Worm (Caenorhabditis elegans) whole organism, L4 larva: ENCODE data around the gene R09E10.8.

Experiments
- D1046.2 ChIP-seq: fragments of 200-800 bp; sonication (Bioruptor generic); IDR thresholded peaks from 2 replicates; pipeline ENCODE4 v1.3.6; 2022; ENCODE audit warnings: missing genetic modification characterization, missing compliant biosample characterization
- F44E2.7 ChIP-seq: fragments of 200-800 bp; sonication (Bioruptor generic); IDR thresholded peaks from 2 replicates; pipeline ENCODE4 v2.1.2; 2022; ENCODE audit warnings: missing genetic modification characterization, missing compliant biosample characterization
- F49E8.2 ChIP-seq: sonication (generic microtip); optimal IDR thresholded peaks from 2 replicates; lab custom pipeline; 2016; ENCODE audit warnings: missing compliant biosample characterization, mild to moderate bottlenecking, missing genetic modification characterization, borderline replicate concordance
- R02D3.7 ChIP-seq: fragments of 150-350 bp; sonication (generic microtip); optimal IDR thresholded peaks from 3 replicates; lab custom pipeline; 2014; ENCODE audit warnings: missing biosample characterization, missing genetic modification characterization
- T20F7.1 ChIP-seq: fragments of 200-800 bp; sonication (Bioruptor generic); optimal IDR thresholded peaks from 2 replicates; lab custom pipeline; 2018; ENCODE audit warnings: mild to moderate bottlenecking, missing genetic modification characterization, missing compliant biosample characterization
- T26A8.4 ChIP-seq: fragments of 200-800 bp; sonication (Bioruptor generic); IDR thresholded peaks from 2 replicates; pipeline ENCODE4 v1.3.6; 2022; ENCODE audit warnings: missing genetic modification characterization, missing compliant biosample characterization
- Y105C5A.15 ChIP-seq: fragments of 200-800 bp; sonication (Bioruptor generic); IDR thresholded peaks from 2 replicates; pipeline ENCODE4 v1.3.6; 2022; ENCODE audit warnings: missing genetic modification characterization, missing compliant biosample characterization
- Y5F2A.4 ChIP-seq: fragments of 200-800 bp; sonication (Bioruptor generic); optimal IDR thresholded peaks from 2 replicates; lab custom pipeline; 2018; ENCODE audit warnings: mild to moderate bottlenecking, missing genetic modification characterization, missing compliant biosample characterization
- ZK337.2 ChIP-seq: fragments of 200-800 bp; sonication (Bioruptor generic); IDR thresholded peaks from 2 replicates; pipeline ENCODE4 v1.3.6; 2022; ENCODE audit warnings: missing genetic modification reagents, missing genetic modification characterization, missing compliant biosample characterization
- ZK546.5 ChIP-seq, 2 experiments: sonication (generic microtip); optimal IDR thresholded peaks; 2 replicates each; lab custom pipeline; 2017; ENCODE audit warnings: missing biosample characterization in 2 of 2, missing genetic modification characterization in 2 of 2
- attf-4 ChIP-seq: sonication (generic microtip); optimal IDR thresholded peaks from 3 replicates; lab custom pipeline; 2017; ENCODE audit warnings: missing biosample characterization, missing genetic modification characterization
- ces-1 ChIP-seq: fragments of 150-350 bp; sonication (generic microtip); optimal IDR thresholded peaks from 4 replicates; lab custom pipeline; 2014; ENCODE audit warnings: missing biosample characterization, missing genetic modification reagents, missing genetic modification characterization
- ctbp-1 ChIP-seq: fragments of 200-800 bp; sonication (Bioruptor generic); IDR thresholded peaks from 2 replicates; pipeline ENCODE4 v1.3.6; 2022; ENCODE audit warnings: missing genetic modification reagents, missing genetic modification characterization, missing compliant biosample characterization
- daf-12 ChIP-seq: fragments of 150-350 bp; optimal IDR thresholded peaks from 2 replicates; lab custom pipeline; 2014; ENCODE audit warnings: missing biosample characterization, missing genetic modification reagents, missing genetic modification characterization
- daf-16 ChIP-seq, 3 experiments: sonication (generic microtip); optimal IDR thresholded peaks; 2 replicates each; lab custom pipeline; 2016 to 2017; ENCODE audit warnings: missing genetic modification characterization in 3 of 3, missing genetic modification reagents in 3 of 3, mild to moderate bottlenecking in 2 of 3, missing compliant biosample characterization in 2 of 3, missing biosample characterization in 1 of 3, moderate library complexity in 1 of 3
- daf-19 ChIP-seq: fragments of 200-800 bp; sonication (Bioruptor generic); conservative IDR thresholded peaks from 2 replicates; pipeline ENCODE4 v1.3.6; 2022; ENCODE audit warnings: missing genetic modification characterization, missing compliant biosample characterization
- dmd-6 ChIP-seq: fragments of 200-800 bp; sonication (Bioruptor generic); IDR thresholded peaks from 2 replicates; pipeline ENCODE4 v1.3.6; 2022; ENCODE audit warnings: missing genetic modification reagents, missing genetic modification characterization, missing compliant biosample characterization
- dve-1 ChIP-seq: sonication (generic microtip); optimal IDR thresholded peaks from 2 replicates; lab custom pipeline; 2017; ENCODE audit warnings: antibody characterized with exemption, mild to moderate bottlenecking, missing genetic modification characterization, missing compliant biosample characterization; ENCODE audit not compliant: insufficient read depth
- egl-43 ChIP-seq: fragments of 200-800 bp; sonication (Bioruptor generic); IDR thresholded peaks from 2 replicates; pipeline ENCODE4 v1.3.6; 2022; ENCODE audit warnings: missing genetic modification reagents, missing genetic modification characterization, missing compliant biosample characterization
- gei-8 ChIP-seq: fragments of 200-800 bp; sonication (Bioruptor generic); optimal IDR thresholded peaks from 2 replicates; lab custom pipeline; 2018; ENCODE audit warnings: mild to moderate bottlenecking, missing genetic modification characterization, missing compliant biosample characterization
- hlh-30 ChIP-seq: sonication (generic microtip); optimal IDR thresholded peaks from 2 replicates; lab custom pipeline; 2017; ENCODE audit warnings: antibody characterized with exemption, mild to moderate bottlenecking, missing genetic modification characterization, missing compliant biosample characterization; ENCODE audit not compliant: insufficient read depth
- lin-13 ChIP-seq: fragments of 150-350 bp; optimal IDR thresholded peaks from 2 replicates; lab custom pipeline; 2014; ENCODE audit warnings: missing biosample characterization, missing genetic modification reagents, missing genetic modification characterization
- lin-29 ChIP-seq: fragments of 200-800 bp; sonication (Bioruptor generic); IDR thresholded peaks from 2 replicates; pipeline ENCODE4 v1.3.6; 2022; ENCODE audit warnings: missing genetic modification reagents, missing genetic modification characterization, missing compliant biosample characterization
- lin-38 ChIP-seq: fragments of 200-800 bp; sonication (Bioruptor generic); IDR thresholded peaks from 2 replicates; pipeline ENCODE4 v1.3.6; 2022; ENCODE audit warnings: missing genetic modification reagents, missing genetic modification characterization, missing compliant biosample characterization
- lin-39 ChIP-seq: fragments of 150-350 bp; optimal IDR thresholded peaks from 2 replicates; lab custom pipeline; 2014; ENCODE audit warnings: missing biosample characterization, missing genetic modification reagents, missing genetic modification characterization
- nhr-11 ChIP-seq: fragments of 150-350 bp; optimal IDR thresholded peaks from 2 replicates; lab custom pipeline; 2014; ENCODE audit warnings: missing biosample characterization, missing genetic modification characterization
- nhr-111 ChIP-seq: fragments of 200-800 bp; sonication (Bioruptor generic); optimal IDR thresholded peaks from 2 replicates; lab custom pipeline; 2018; ENCODE audit warnings: mild to moderate bottlenecking, missing genetic modification characterization, missing compliant biosample characterization
- nhr-42 ChIP-seq: fragments of 200-800 bp; sonication (Bioruptor generic); IDR thresholded peaks from 2 replicates; pipeline ENCODE4 v1.3.6; 2022; ENCODE audit warnings: missing genetic modification characterization, missing compliant biosample characterization
- pha-4 ChIP-seq, 2 experiments: fragments of 150-350 bp in 1 of 2; fragments of 200-800 bp in 1 of 2; sonication (Bioruptor generic) in 1 of 2; IDR thresholded peaks in 1 of 2; optimal IDR thresholded peaks in 1 of 2; 2 replicates each; pipeline versions ENCODE4 v1.3.6 to Lab custom; 2014 to 2022; ENCODE audit warnings: missing genetic modification characterization in 2 of 2, missing genetic modification reagents in 2 of 2, missing biosample characterization in 1 of 2, missing compliant biosample characterization in 1 of 2
- snpc-1.2 ChIP-seq: fragments of 200-800 bp; sonication (Bioruptor generic); IDR thresholded peaks from 2 replicates; pipeline ENCODE4 v1.3.6; 2022; ENCODE audit warnings: missing genetic modification reagents, missing genetic modification characterization, missing compliant biosample characterization
- spr-1 ChIP-seq: sonication (generic microtip); optimal IDR thresholded peaks from 2 replicates; lab custom pipeline; 2016; ENCODE audit warnings: mild to moderate bottlenecking, missing genetic modification characterization, missing compliant biosample characterization
- unc-39 ChIP-seq: sonication (generic microtip); optimal IDR thresholded peaks from 2 replicates; lab custom pipeline; 2017; ENCODE audit warnings: missing biosample characterization, missing genetic modification characterization
- unc-62 ChIP-seq, 3 experiments: fragments of 150-350 bp in 1 of 3; sonication (generic microtip); optimal IDR thresholded peaks in 2 of 3; peaks in 1 of 3; 1 replicate in 1 of 3; 2 replicates in 2 of 3; lab custom pipeline; 2014 to 2017; ENCODE audit warnings: missing biosample characterization in 3 of 3, missing genetic modification characterization in 3 of 3, missing genetic modification reagents in 3 of 3, missing genotype in 1 of 3

The R09E10.8 gene

ce11 chrIV:10311115-10311514, 886 bp upstream of the R09E10.8 start (continued):
- TF ChIP-seq egl-43 (GFP tag; lab: Robert Waterston, UW): no peak
- TF ChIP-seq daf-12 (tag; lab: Kevin White, UChicago): no peak
- TF ChIP-seq daf-16 (GFP tag; optimal IDR thresholded peaks at IDR 0.05; lab: Kevin White, UChicago): no peak
- no peak for TF ChIP-seq daf-16 (tag; optimal IDR thresholded peaks at IDR 0.05; lab: Kevin White, UChicago)
- no peak for TF ChIP-seq daf-19 (GFP tag; lab: Robert Waterston, UW)
- no peak for TF ChIP-seq pha-4 (GFP tag; IDR thresholded peaks at IDR 0.05; lab: Robert Waterston, UW)
- TF ChIP-seq pha-4 (tag; optimal IDR thresholded peaks at IDR 0.05; lab: Kevin White, UChicago): no peak
- TF ChIP-seq F49E8.2 (tag; lab: Kevin White, UChicago): no peak
- TF ChIP-seq lin-29 (GFP tag; lab: Robert Waterston, UW): no peak
- TF ChIP-seq ZK546.5 (tag; optimal IDR thresholded peaks at IDR 0.05; lab: Kevin White, UChicago): no peak
- no peak for TF ChIP-seq Y5F2A.4 (GFP tag; lab: Kevin White, UChicago)
- no peak for TF ChIP-seq lin-13 (GFP tag; lab: Kevin White, UChicago)
- no peak for TF ChIP-seq gei-8
- peak; percentile 84 for TF ChIP-seq snpc-1.2

ce11 chrIV:10304383-10304782, 5.8 kb downstream of the R09E10.8 start:
- no peak for TF ChIP-seq hlh-30 (tag; lab: Kevin White, UChicago)
- no peak for TF ChIP-seq ctbp-1 (GFP tag; lab: Robert Waterston, UW)
- TF ChIP-seq nhr-111 (GFP tag; lab: Kevin White, UChicago): no peak
- 0 out of 2 replicates have a peak, but pooled peaks have one; percentile 6 for TF ChIP-seq nhr-42

DNA sequence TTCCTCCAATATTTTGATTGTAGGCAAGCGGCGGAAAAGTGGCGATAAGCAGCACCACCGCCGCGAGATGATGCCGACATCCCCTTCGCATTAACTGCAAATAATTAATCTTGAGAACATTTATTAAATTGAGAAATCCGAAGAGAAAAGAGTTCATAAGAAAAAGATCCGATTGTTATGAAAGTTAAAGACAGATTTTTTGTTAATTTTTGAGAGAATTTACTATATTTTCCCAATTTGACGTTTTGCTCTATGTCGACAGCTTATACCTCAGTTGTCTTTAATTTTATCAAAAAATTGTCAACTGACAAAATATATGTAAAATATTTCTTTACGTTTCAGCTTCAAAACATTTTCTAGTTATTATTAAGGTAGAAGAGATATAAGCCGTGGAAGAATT, 8.0 kb downstream of the R09E10.8 start, which contains the start of gene R09E10.5:
R09E10.5 (minus strand) TSS at position 101 of the 400 bp plus-strand sequence.
- TF ChIP-seq unc-39 (tag; lab: Kevin White, UChicago) (no peak), snpc-1.2 (no peak), T26A8.4 (GFP tag; lab: Robert Waterston, UW) (no peak), T20F7.1 (GFP tag; lab: Kevin White, UChicago) (no peak), unc-62 (GFP tag; optimal IDR thresholded peaks at IDR 0.05 in 1 of 2; lab: Kevin White, UChicago) (no peak), unc-62 (tag; optimal IDR thresholded peaks at IDR 0.05; lab: Kevin White, UChicago) (no peak), dve-1 (tag; lab: Kevin White, UChicago) (no peak), lin-29 (GFP tag; lab: Robert Waterston, UW) (no peak), lin-39 (tag; lab: Kevin White, UChicago) (no peak), R02D3.7 (tag; lab: Kevin White, UChicago) (no peak), F44E2.7 (GFP tag; lab: Robert Waterston, UW) (no peak), attf-4 (tag; lab: Kevin White, UChicago) (no peak), lin-38 (GFP tag; lab: Robert Waterston, UW) (no peak), D1046.2 (GFP tag; lab: Robert Waterston, UW) (no peak), gei-8 (no peak), nhr-11 (no peak), ces-1 (GFP tag; lab: Kevin White, UChicago) (no peak)

- TF ChIP-seq Y105C5A.15 (GFP tag; lab: Robert Waterston, UW) (no peak), dve-1 (tag; lab: Kevin White, UChicago) (no peak), unc-62 (GFP tag; optimal IDR thresholded peaks at IDR 0.05 in 1 of 2; lab: Kevin White, UChicago) (peak in 1 of 2 experiments; percentile 92), unc-62 (tag; optimal IDR thresholded peaks at IDR 0.05; lab: Kevin White, UChicago) (no peak), ZK337.2 (GFP tag; lab: Robert Waterston, UW) (no peak), spr-1 (tag; lab: Kevin White, UChicago) (no peak), daf-19 (GFP tag; lab: Robert Waterston, UW) (no peak), dmd-6 (GFP tag; lab: Robert Waterston, UW) (no peak)
- TF ChIP-seq, all 104 proteins: peak for 1
Measured at ce11 chrIV:10296036-10296435, 14.2 kb downstream of the R09E10.8 start.
